Worm (Caenorhabditis elegans) whole organism, young adult: Measurements from ENCODE around the gene fbxa-29.

ENCODE experiments used
- F33H1.4 ChIP-seq: fragments of 200-800 bp; sonication (Bioruptor generic); IDR thresholded peaks from 2 replicates; pipeline ENCODE4 v1.3.6; 2022; ENCODE audit warnings: missing genetic modification reagents, missing genetic modification characterization, missing compliant biosample characterization
- ZK185.1 ChIP-seq: sonication (generic microtip); optimal IDR thresholded peaks from 2 replicates; lab custom pipeline; 2016; ENCODE audit warnings: mild to moderate bottlenecking, missing genetic modification characterization, missing compliant biosample characterization; ENCODE audit not compliant: poor library complexity, severe bottlenecking
- atf-7 ChIP-seq: sonication (generic microtip); optimal IDR thresholded peaks from 2 replicates; lab custom pipeline; 2017; ENCODE audit warnings: mild to moderate bottlenecking, missing genetic modification characterization, missing compliant biosample characterization
- attf-3 ChIP-seq: fragments of 200-800 bp; sonication (Bioruptor generic); conservative IDR thresholded peaks from 2 replicates; pipeline ENCODE4 v1.3.6; 2022; ENCODE audit warnings: missing genetic modification reagents, missing genetic modification characterization, missing compliant biosample characterization
- attf-5 ChIP-seq: fragments of 200-800 bp; sonication (Bioruptor generic); optimal IDR thresholded peaks from 2 replicates; lab custom pipeline; 2018; ENCODE audit warnings: mild to moderate bottlenecking, missing genetic modification characterization, missing compliant biosample characterization
- cebp-1 ChIP-seq, 2 experiments: fragments of 200-800 bp in 1 of 2; sonication (Bioruptor generic) in 1 of 2; sonication (generic microtip) in 1 of 2; IDR thresholded peaks in 1 of 2; optimal IDR thresholded peaks in 1 of 2; 2 replicates each; pipeline versions ENCODE4 v1.3.6 to Lab custom; 2017 to 2022; ENCODE audit warnings: missing compliant biosample characterization in 2 of 2, missing genetic modification characterization in 2 of 2, mild to moderate bottlenecking in 1 of 2, missing genetic modification reagents in 1 of 2, moderate library complexity in 1 of 2
- chd-7 ChIP-seq: sonication (generic microtip); optimal IDR thresholded peaks from 2 replicates; lab custom pipeline; 2016; ENCODE audit warnings: mild to moderate bottlenecking, missing genetic modification characterization, moderate library complexity, missing compliant biosample characterization
- die-1 ChIP-seq: sonication (generic microtip); optimal IDR thresholded peaks from 2 replicates; lab custom pipeline; 2016; ENCODE audit warnings: missing genotype, mild to moderate bottlenecking, missing genetic modification characterization, missing compliant biosample characterization
- dox-1 ChIP-seq: fragments of 200-800 bp; sonication (Bioruptor generic); IDR thresholded peaks from 2 replicates; pipeline ENCODE4 v1.3.6; 2022; ENCODE audit warnings: missing genetic modification reagents, missing genetic modification characterization, missing compliant biosample characterization
- gei-17 ChIP-seq: fragments of 200-800 bp; sonication (Bioruptor generic); optimal IDR thresholded peaks from 2 replicates; lab custom pipeline; 2018; ENCODE audit warnings: mild to moderate bottlenecking, missing genetic modification characterization, missing compliant biosample characterization
- hmg-1.2 ChIP-seq: fragments of 200-800 bp; sonication (Bioruptor generic); IDR thresholded peaks from 2 replicates; pipeline ENCODE4 v1.3.6; 2022; ENCODE audit warnings: missing genetic modification reagents, missing genetic modification characterization, missing compliant biosample characterization
- hsf-1 ChIP-seq: fragments of 200-800 bp; sonication (Bioruptor generic); IDR thresholded peaks from 2 replicates; pipeline ENCODE4 v1.3.6; 2022; ENCODE audit warnings: missing genetic modification reagents, missing genetic modification characterization, missing compliant biosample characterization
- let-607 ChIP-seq, 2 experiments: fragments of 200-800 bp in 1 of 2; sonication (Bioruptor generic) in 1 of 2; sonication (generic microtip) in 1 of 2; optimal IDR thresholded peaks; 2 replicates each; lab custom pipeline; 2016 to 2018; ENCODE audit warnings: mild to moderate bottlenecking in 2 of 2, missing compliant biosample characterization in 2 of 2, missing genetic modification characterization in 2 of 2, moderate library complexity in 2 of 2, missing genotype in 1 of 2
- lin-40 ChIP-seq: sonication (generic microtip); optimal IDR thresholded peaks from 2 replicates; lab custom pipeline; 2016; ENCODE audit warnings: missing genetic modification characterization, mild to moderate bottlenecking, missing compliant biosample characterization, missing genotype, missing genetic modification reagents
- lsl-1 ChIP-seq: fragments of 200-800 bp; sonication (Bioruptor generic); optimal IDR thresholded peaks from 2 replicates; lab custom pipeline; 2018; ENCODE audit warnings: mild to moderate bottlenecking, missing genetic modification characterization, moderate library complexity, missing compliant biosample characterization
- nfyb-1 ChIP-seq: fragments of 200-800 bp; sonication (Bioruptor generic); IDR thresholded peaks from 2 replicates; pipeline ENCODE4 v1.3.6; 2022; ENCODE audit warnings: missing genetic modification reagents, missing genetic modification characterization, missing compliant biosample characterization
- nhr-120 ChIP-seq: fragments of 200-800 bp; sonication (Bioruptor generic); IDR thresholded peaks from 2 replicates; pipeline ENCODE4 v1.3.6; 2022; ENCODE audit warnings: missing genetic modification characterization, missing compliant biosample characterization
- nhr-179 ChIP-seq: sonication (generic microtip); optimal IDR thresholded peaks from 2 replicates; lab custom pipeline; 2016; ENCODE audit warnings: mild to moderate bottlenecking, missing genetic modification characterization, missing compliant biosample characterization
- nhr-80 ChIP-seq: sonication (generic microtip); optimal IDR thresholded peaks from 2 replicates; lab custom pipeline; 2016; ENCODE audit warnings: missing genetic modification characterization, missing compliant biosample characterization
- pha-4 ChIP-seq: fragments of 150-350 bp; sonication (generic microtip); optimal IDR thresholded peaks from 2 replicates; lab custom pipeline; 2014; ENCODE audit warnings: missing biosample characterization, missing genetic modification reagents, missing genetic modification characterization
- repo-1 ChIP-seq: sonication (generic microtip); optimal IDR thresholded peaks from 2 replicates; lab custom pipeline; 2017; ENCODE audit warnings: mild to moderate bottlenecking, missing genetic modification characterization, missing compliant biosample characterization
- sea-2 ChIP-seq: fragments of 200-800 bp; sonication (Bioruptor generic); IDR thresholded peaks from 2 replicates; pipeline ENCODE4 v1.3.6; 2022; ENCODE audit warnings: missing genetic modification characterization, missing compliant biosample characterization
- snpc-4 ChIP-seq, 5 experiments: fragments of 150-350 bp in 1 of 5; sonication (generic microtip) in 4 of 5; optimal IDR thresholded peaks; 2 replicates each; lab custom pipeline; 2014 to 2018; ENCODE audit warnings: missing genetic modification characterization in 5 of 5, missing biosample characterization in 3 of 5, antibody characterized with exemption in 2 of 5, mild to moderate bottlenecking in 2 of 5, missing compliant biosample characterization in 2 of 5, missing genotype in 2 of 5, moderate library complexity in 2 of 5, missing genetic modification reagents in 1 of 5
- zfh-2 ChIP-seq: fragments of 200-800 bp; sonication (Bioruptor generic); conservative IDR thresholded peaks from 2 replicates; pipeline ENCODE4 v1.3.6; 2022; ENCODE audit warnings: missing genetic modification reagents, missing genetic modification characterization, missing compliant biosample characterization
- zim-3 ChIP-seq: sonication (generic microtip); optimal IDR thresholded peaks from 2 replicates; lab custom pipeline; 2017; ENCODE audit warnings: mild to moderate bottlenecking, missing genetic modification characterization, moderate library complexity, missing compliant biosample characterization
- ztf-25 ChIP-seq: fragments of 200-800 bp; sonication (Bioruptor generic); IDR thresholded peaks from 2 replicates; pipeline ENCODE4 v1.3.6; 2022; ENCODE audit warnings: missing genetic modification reagents, missing genetic modification characterization, missing compliant biosample characterization
- ztf-6 ChIP-seq: fragments of 200-800 bp; sonication (Bioruptor generic); IDR thresholded peaks from 2 replicates; pipeline ENCODE4 v1.3.6; 2022; ENCODE audit warnings: missing genetic modification reagents, missing genetic modification characterization, missing compliant biosample characterization

fbxa-29 gene

ce11 chrIII:1226256-1226655 lies 47.2 kb downstream of the fbxa-29 start:
- no peak for TF ChIP-seq hsf-1
- TF ChIP-seq gei-17 (GFP tag; lab: Kevin White, UChicago): no peak
- peak; percentile 62 for TF ChIP-seq nhr-80 (tag; lab: Kevin White, UChicago)
- TF ChIP-seq hmg-1.2 (GFP tag; lab: Robert Waterston, UW): peak; percentile 56; the same call in 1 of the 2 replicates
- no peak for TF ChIP-seq attf-3 (GFP tag; lab: Robert Waterston, UW)

- TF ChIP-seq attf-5 (GFP tag; lab: Kevin White, UChicago) (no peak), chd-7 (tag; lab: Kevin White, UChicago) (no peak), lin-40 (tag; lab: Kevin White, UChicago) (no peak), pha-4 (no peak), cebp-1 (GFP tag; IDR thresholded peaks at IDR 0.05; lab: Robert Waterston, UW) (no peak), cebp-1 (tag; optimal IDR thresholded peaks at IDR 0.05; lab: Kevin White, UChicago) (no peak), zim-3 (tag; lab: Kevin White, UChicago) (no peak), sea-2 (GFP tag; lab: Robert Waterston, UW) (no peak), attf-3 (GFP tag; lab: Robert Waterston, UW) (no peak), ztf-6 (GFP tag; lab: Robert Waterston, UW) (no peak), die-1 (tag; lab: Kevin White, UChicago) (no peak), ZK185.1 (no peak), let-607 (tag; optimal IDR thresholded peaks at IDR 0.05; lab: Kevin White, UChicago) (no peak), nhr-179 (tag; lab: Kevin White, UChicago) (no peak)
These were observed 47.9 kb downstream of the fbxa-29 start for ce11 chrIII:1225595-1225994.

- no peak for TF ChIP-seq ztf-25 (GFP tag; lab: Robert Waterston, UW)
- TF ChIP-seq nfyb-1 (GFP tag; lab: Robert Waterston, UW): no peak
- no peak for TF ChIP-seq attf-5 (GFP tag; lab: Kevin White, UChicago)
- TF ChIP-seq hmg-1.2 (GFP tag; lab: Robert Waterston, UW): peak; percentile 76
- peak; percentile 66 for TF ChIP-seq zfh-2
- TF ChIP-seq atf-7 (tag; lab: Kevin White, UChicago): no peak
- no peak for TF ChIP-seq nhr-120 (GFP tag; lab: Robert Waterston, UW)
- no peak for TF ChIP-seq lsl-1 (GFP tag; lab: Kevin White, UChicago)
- TF ChIP-seq repo-1 (tag; lab: Kevin White, UChicago): no peak
These were observed 48.4 kb downstream of the fbxa-29 start for ce11 chrIII:1225116-1225515.

ce11 chrIII:1223319-1224093 lies 50.0 kb downstream of the fbxa-29 start:
- no peak for TF ChIP-seq snpc-4 (GFP tag; optimal IDR thresholded peaks at IDR 0.05; lab: Kevin White, UChicago)
- no peak for TF ChIP-seq snpc-4 (tag; optimal IDR thresholded peaks at IDR 0.05; lab: Kevin White, UChicago)
- TF ChIP-seq let-607 (tag; optimal IDR thresholded peaks at IDR 0.05; lab: Kevin White, UChicago): peak; percentile 56 to 70
- TF ChIP-seq nhr-80 (tag; lab: Kevin White, UChicago): peak; percentile 56
- TF ChIP-seq hmg-1.2 (GFP tag; lab: Robert Waterston, UW): peak; percentile 91
- no peak for TF ChIP-seq cebp-1 (GFP tag; IDR thresholded peaks at IDR 0.05; lab: Robert Waterston, UW)
- TF ChIP-seq cebp-1 (tag; optimal IDR thresholded peaks at IDR 0.05; lab: Kevin White, UChicago): peak; percentile 30
- TF ChIP-seq dox-1 (GFP tag; lab: Robert Waterston, UW): no peak
- no peak for TF ChIP-seq F33H1.4

- TF ChIP-seq nhr-80 (tag; lab: Kevin White, UChicago) (peak; percentile 80), nhr-179 (tag; lab: Kevin White, UChicago) (no peak)
These were observed 51.5 kb downstream of the fbxa-29 start for ce11 chrIII:1221995-1222394.
